Fruit fly (Drosophila melanogaster) whole organism, embryonic: Measurements from ENCODE around the gene CG42578.
A peak's percentile ranks its signal among the peaks of the same experiment; 100 is the strongest.

Source experiments
- Adf1 ChIP-seq: fragments of 200-800 bp; sonication (Bioruptor generic); IDR thresholded peaks from 2 replicates; pipeline ENCODE4 v1.3.6; 2022; ENCODE audit warnings: missing biosample characterization, missing genetic modification characterization
- CG10267 ChIP-seq: fragments of 200-800 bp; sonication (Bioruptor generic); optimal IDR thresholded peaks from 2 replicates; lab custom pipeline; 2018; ENCODE audit warnings: missing biosample characterization, mild to moderate bottlenecking, missing genetic modification characterization, moderate library complexity
- CG10431 ChIP-seq: fragments of 200-800 bp; sonication (Bioruptor generic); optimal IDR thresholded peaks from 3 replicates; lab custom pipeline; 2018; ENCODE audit warnings: missing biosample characterization, mild to moderate bottlenecking, missing genetic modification characterization
- CG10565 ChIP-seq: fragments of 200-800 bp; sonication (Bioruptor generic); optimal IDR thresholded peaks from 3 replicates; lab custom pipeline; 2016; ENCODE audit warnings: missing biosample characterization, mild to moderate bottlenecking, missing genetic modification characterization
- CG13624 ChIP-seq: fragments of 200-800 bp; sonication (Bioruptor generic); optimal IDR thresholded peaks from 2 replicates; lab custom pipeline; 2016; ENCODE audit warnings: missing biosample characterization, missing genetic modification characterization
- CG14441 ChIP-seq: fragments of 200-800 bp; sonication (Bioruptor generic); IDR thresholded peaks from 2 replicates; pipeline ENCODE4 v1.3.6; 2022; ENCODE audit warnings: missing biosample characterization, missing genetic modification characterization
- CG31224 ChIP-seq: fragments of 200-800 bp; sonication (Bioruptor generic); IDR thresholded peaks from 2 replicates; pipeline ENCODE4 v1.3.6; 2022; ENCODE audit warnings: missing biosample characterization, missing genetic modification characterization
- CG31365 ChIP-seq: fragments of 200-800 bp; sonication (Bioruptor generic); optimal IDR thresholded peaks from 2 replicates; lab custom pipeline; 2018; ENCODE audit warnings: missing biosample characterization, mild to moderate bottlenecking, missing genetic modification characterization
- CG32772 ChIP-seq: fragments of 200-800 bp; sonication (Bioruptor generic); IDR thresholded peaks from 2 replicates; pipeline ENCODE4 v1.3.6; 2022; ENCODE audit warnings: missing biosample characterization, missing genetic modification characterization
- CG34376 ChIP-seq: fragments of 200-800 bp; sonication (Bioruptor generic); optimal IDR thresholded peaks from 2 replicates; lab custom pipeline; 2018; ENCODE audit warnings: missing biosample characterization, mild to moderate bottlenecking, missing genetic modification characterization
- CG4707 ChIP-seq: fragments of 200-800 bp; sonication (Bioruptor generic); optimal IDR thresholded peaks from 2 replicates; lab custom pipeline; 2018; ENCODE audit warnings: missing biosample characterization, mild to moderate bottlenecking, missing genetic modification characterization, moderate library complexity
- CG4854 ChIP-seq: fragments of 200-800 bp; sonication (Bioruptor generic); optimal IDR thresholded peaks from 2 replicates; lab custom pipeline; 2016; ENCODE audit warnings: missing biosample characterization, missing genetic modification characterization, inconsistent platforms
- CG9215 ChIP-seq: fragments of 200-800 bp; sonication (Bioruptor generic); IDR thresholded peaks from 2 replicates; pipeline ENCODE4 v1.3.6; 2022; ENCODE audit warnings: missing biosample characterization, missing genetic modification characterization
- CG9797 ChIP-seq: fragments of 200-800 bp; sonication (Bioruptor generic); optimal IDR thresholded peaks from 3 replicates; lab custom pipeline; 2018; ENCODE audit warnings: missing biosample characterization, mild to moderate bottlenecking, missing genetic modification characterization
- Dip3 ChIP-seq: fragments of 200-800 bp; sonication (Bioruptor generic); optimal IDR thresholded peaks from 3 replicates; lab custom pipeline; 2016; ENCODE audit warnings: missing biosample characterization, missing genetic modification characterization
- Dll ChIP-seq: fragments of 200-800 bp; sonication (Bioruptor generic); IDR thresholded peaks from 4 replicates; pipeline ENCODE4 v1.3.6; 2022; ENCODE audit warnings: missing biosample characterization, missing genetic modification characterization; ENCODE audit not compliant: partially characterized antibody
- Eip74EF ChIP-seq, 2 experiments: fragments of 200-800 bp in 1 of 2; fragments of >200 bp in 1 of 2; sonication (Bioruptor generic) in 1 of 2; optimal IDR thresholded peaks; 2 replicates each; lab custom pipeline; 2017 to 2019; ENCODE audit warnings: missing biosample characterization in 2 of 2, missing genetic modification characterization in 2 of 2, mild to moderate bottlenecking in 1 of 2, moderate library complexity in 1 of 2
- Ets65A ChIP-seq: fragments of 200-800 bp; sonication (Bioruptor generic); peaks from one replicate; lab custom pipeline; 2016; ENCODE audit warnings: missing biosample characterization, missing genetic modification characterization
- HLHmδ ChIP-seq: fragments of 200-800 bp; sonication (Bioruptor generic); optimal IDR thresholded peaks from 2 replicates; lab custom pipeline; 2018; ENCODE audit warnings: missing biosample characterization, mild to moderate bottlenecking, missing genetic modification characterization, moderate library complexity
- Hey ChIP-seq: fragments of 200-800 bp; sonication (Bioruptor generic); optimal IDR thresholded peaks from 3 replicates; lab custom pipeline; 2018; ENCODE audit warnings: missing biosample characterization, mild to moderate bottlenecking, missing genetic modification characterization
- Med ChIP-seq: fragments of 200-800 bp; sonication (Bioruptor generic); peaks from one replicate; lab custom pipeline; 2016; ENCODE audit warnings: missing biosample characterization, missing genetic modification characterization, mild to moderate bottlenecking, inconsistent platforms, moderate library complexity
- NfI ChIP-seq: fragments of 200-800 bp; sonication (Bioruptor generic); optimal IDR thresholded peaks from 3 replicates; lab custom pipeline; 2018; ENCODE audit warnings: missing biosample characterization, mild to moderate bottlenecking, missing genetic modification characterization, moderate library complexity
- PHDP ChIP-seq: fragments of 200-800 bp; sonication (Bioruptor generic); optimal IDR thresholded peaks from 3 replicates; lab custom pipeline; 2018; ENCODE audit warnings: missing biosample characterization, mild to moderate bottlenecking, missing genetic modification characterization, moderate library complexity
- Pdp1 ChIP-seq, 2 experiments: fragments of 200-800 bp; sonication (Bioruptor generic); optimal IDR thresholded peaks; 3 replicates each; lab custom pipeline; 2016; ENCODE audit warnings: missing biosample characterization in 2 of 2, missing genetic modification characterization in 2 of 2, mild to moderate bottlenecking in 1 of 2, moderate library complexity in 1 of 2
- Ravus ChIP-seq: fragments of 200-800 bp; sonication (Bioruptor generic); IDR thresholded peaks from 2 replicates; pipeline ENCODE4 v1.3.6; 2022; ENCODE audit warnings: missing biosample characterization, missing genetic modification characterization
- Xrp1 ChIP-seq: fragments of 200-800 bp; sonication (Bioruptor generic); IDR thresholded peaks from 2 replicates; pipeline ENCODE4 v1.3.6; 2022; ENCODE audit warnings: missing biosample characterization, missing genetic modification characterization
- bab2 ChIP-seq: fragments of 200-800 bp; sonication (Bioruptor generic); optimal IDR thresholded peaks from 2 replicates; lab custom pipeline; 2016; ENCODE audit warnings: missing biosample characterization, missing genetic modification characterization
- caup ChIP-seq: fragments of 200-800 bp; sonication (Bioruptor generic); optimal IDR thresholded peaks from 3 replicates; lab custom pipeline; 2017; ENCODE audit warnings: missing biosample characterization, mild to moderate bottlenecking, missing genetic modification characterization, moderate library complexity; ENCODE audit not compliant: severe bottlenecking
- croc ChIP-seq: fragments of 200-800 bp; sonication (Bioruptor generic); conservative IDR thresholded peaks from 3 replicates; pipeline ENCODE4 v1.3.6; 2022; ENCODE audit warnings: missing biosample characterization, missing genetic modification characterization
- exex ChIP-seq: fragments of 200-800 bp; sonication (Bioruptor generic); optimal IDR thresholded peaks from 4 replicates; lab custom pipeline; 2018; ENCODE audit warnings: missing biosample characterization, mild to moderate bottlenecking, missing genetic modification characterization, moderate library complexity
- grn ChIP-seq: fragments of 200-800 bp; sonication (Bioruptor generic); optimal IDR thresholded peaks from 3 replicates; lab custom pipeline; 2017; ENCODE audit warnings: missing biosample characterization, missing genetic modification characterization
- gt ChIP-seq: fragments of 200-800 bp; sonication (Bioruptor generic); IDR thresholded peaks from 2 replicates; pipeline ENCODE4 v1.3.6; 2022; ENCODE audit warnings: missing biosample characterization, missing genetic modification characterization
- her ChIP-seq: fragments of 200-800 bp; sonication (Bioruptor generic); optimal IDR thresholded peaks from 2 replicates; lab custom pipeline; 2016; ENCODE audit warnings: missing biosample characterization, missing genetic modification characterization
- lab ChIP-seq: fragments of 200-800 bp; sonication (Bioruptor generic); optimal IDR thresholded peaks from 3 replicates; lab custom pipeline; 2017; ENCODE audit warnings: missing biosample characterization, missing genetic modification characterization, mild to moderate bottlenecking, moderate library complexity, missing genetic modification reagents
- mirr ChIP-seq: fragments of 200-800 bp; sonication (Bioruptor generic); optimal IDR thresholded peaks from 3 replicates; lab custom pipeline; 2018; ENCODE audit warnings: missing biosample characterization, mild to moderate bottlenecking, missing genetic modification characterization
- nom ChIP-seq: fragments of 200-800 bp; sonication (Bioruptor generic); optimal IDR thresholded peaks from 2 replicates; lab custom pipeline; 2017; ENCODE audit warnings: missing biosample characterization, missing genetic modification characterization, mild to moderate bottlenecking, moderate library complexity, missing genetic modification reagents
- pan ChIP-seq, 4 experiments: fragments of >200 bp in 3 of 4; fragments of 200-800 bp in 1 of 4; sonication (Bioruptor generic) in 1 of 4; optimal IDR thresholded peaks in 3 of 4; IDR thresholded peaks in 1 of 4; 2 replicates each; pipeline versions ENCODE4 v1.3.6 to Lab custom; 2017 to 2022; ENCODE audit warnings: missing biosample characterization in 2 of 4, missing genetic modification characterization in 2 of 4, mixed read lengths in 1 of 4
- pnt ChIP-seq: fragments of 200-800 bp; sonication (Bioruptor generic); optimal IDR thresholded peaks from 3 replicates; lab custom pipeline; 2016; ENCODE audit warnings: missing biosample characterization, missing genetic modification characterization
- pum ChIP-seq: fragments of 200-800 bp; sonication (Bioruptor generic); optimal IDR thresholded peaks from 2 replicates; lab custom pipeline; 2016; ENCODE audit warnings: missing biosample characterization, missing genetic modification characterization
- sug ChIP-seq: fragments of 200-800 bp; optimal IDR thresholded peaks from 2 replicates; lab custom pipeline; 2019; ENCODE audit warnings: missing biosample characterization, mild to moderate bottlenecking, missing genetic modification characterization, moderate library complexity
- ttk ChIP-seq: fragments of 200-800 bp; sonication (Bioruptor generic); IDR thresholded peaks from 2 replicates; pipeline ENCODE4 v2.1.2; 2022; ENCODE audit warnings: missing biosample characterization, missing genetic modification characterization
- tup ChIP-seq: fragments of 200-800 bp; sonication (Bioruptor generic); optimal IDR thresholded peaks from 2 replicates; lab custom pipeline; 2016; ENCODE audit warnings: missing biosample characterization, mild to moderate bottlenecking, missing genetic modification characterization, moderate library complexity
- unc-4 ChIP-seq: fragments of 200-800 bp; sonication (Bioruptor generic); IDR thresholded peaks from 2 replicates; pipeline ENCODE4 v1.3.6; 2022; ENCODE audit warnings: missing biosample characterization, missing genetic modification characterization; ENCODE audit not compliant: partially characterized antibody
- zen2 ChIP-seq: fragments of 200-800 bp; sonication (Bioruptor generic); IDR thresholded peaks from 3 replicates; pipeline ENCODE4 v1.3.6; 2022; ENCODE audit warnings: missing biosample characterization, missing genetic modification characterization; ENCODE audit not compliant: partially characterized antibody

Gene CG42578

DNA sequence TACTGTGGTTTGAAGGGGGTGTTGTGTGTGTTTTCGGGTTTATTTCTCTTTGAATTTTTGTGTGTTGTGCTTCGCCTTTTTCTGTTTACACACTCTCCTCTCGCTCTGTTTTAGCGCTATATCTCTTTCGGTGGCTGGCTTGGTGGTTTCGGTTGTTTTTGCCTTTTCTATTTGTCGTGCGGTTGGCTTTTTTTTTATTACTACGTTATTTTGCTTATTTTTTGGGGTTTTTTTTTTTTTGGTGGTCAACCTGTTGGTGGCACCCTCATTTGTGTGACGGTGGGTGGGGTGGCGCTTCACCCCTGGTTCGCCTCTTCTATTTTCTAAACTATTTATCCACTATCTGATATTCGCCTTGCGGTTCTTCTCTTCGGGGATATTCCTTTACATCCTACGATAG is 44.7 kb downstream of the CG42578 start (continued):
- TF ChIP-seq pnt (GFP tag; lab: Kevin White, UChicago) (no peak), bab2 (GFP tag; lab: Kevin White, UChicago) (no peak), Eip74EF (GFP tag; optimal IDR thresholded peaks at IDR 0.05; lab: Kevin White, UChicago) (no peak), Xrp1 (GFP tag; lab: Robert Waterston, UW) (no peak), CG31224 (GFP tag; lab: Robert Waterston, UW) (no peak), croc (GFP tag; lab: Robert Waterston, UW) (no peak), CG31365 (tag; lab: Kevin White, UChicago) (no peak), Dll (0 out of 4 replicates have a peak, but pooled peaks have one; percentile 24)

DNA sequence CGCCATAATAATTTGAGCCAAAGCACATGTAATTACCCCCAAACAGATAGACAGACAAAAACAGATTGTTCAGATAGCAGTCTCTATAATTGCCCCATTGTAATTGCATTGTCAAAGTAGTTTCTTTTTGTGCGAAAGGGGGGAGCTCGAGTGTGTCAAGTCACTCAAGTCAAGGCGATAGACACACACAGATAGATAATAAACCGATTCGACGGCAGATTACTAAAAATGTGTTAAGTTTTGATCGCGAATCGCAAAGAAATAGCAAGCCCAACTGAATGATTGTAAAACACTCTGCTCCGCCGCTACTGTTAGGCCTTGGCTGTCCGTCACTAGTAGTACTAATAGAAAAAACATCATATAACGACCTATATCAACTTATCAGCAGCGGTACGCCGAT is 46.5 kb downstream of the CG42578 start:
- no peak for TF ChIP-seq CG4707
- peak in 1 of 2 experiments; percentile 13 for TF ChIP-seq Pdp1 (GFP tag; optimal IDR thresholded peaks at IDR 0.05; lab: Kevin White, UChicago)
- peak; percentile 5 for TF ChIP-seq CG34376 (GFP tag; lab: Kevin White, UChicago)
- no peak for TF ChIP-seq CG14441 (GFP tag; lab: Robert Waterston, UW)
- TF ChIP-seq nom (GFP tag; lab: Kevin White, UChicago) = no peak
- TF ChIP-seq pum (GFP tag; lab: Kevin White, UChicago) = no peak
- peak; percentile 13 for TF ChIP-seq lab
- peak; percentile 59 for TF ChIP-seq mirr
- no peak for TF ChIP-seq gt (GFP tag; lab: Robert Waterston, UW)
- TF ChIP-seq CG10267 (tag; lab: Kevin White, UChicago) = no peak
- TF ChIP-seq exex = peak; percentile 79
- no peak for TF ChIP-seq ttk
- TF ChIP-seq Ravus = no peak
- TF ChIP-seq caup = peak; percentile 23
- TF ChIP-seq sug = peak; percentile 54
- TF ChIP-seq grn (GFP tag; lab: Kevin White, UChicago) = peak; percentile 79
- no peak for TF ChIP-seq HLHmδ (GFP tag; lab: Kevin White, UChicago)

DNA sequence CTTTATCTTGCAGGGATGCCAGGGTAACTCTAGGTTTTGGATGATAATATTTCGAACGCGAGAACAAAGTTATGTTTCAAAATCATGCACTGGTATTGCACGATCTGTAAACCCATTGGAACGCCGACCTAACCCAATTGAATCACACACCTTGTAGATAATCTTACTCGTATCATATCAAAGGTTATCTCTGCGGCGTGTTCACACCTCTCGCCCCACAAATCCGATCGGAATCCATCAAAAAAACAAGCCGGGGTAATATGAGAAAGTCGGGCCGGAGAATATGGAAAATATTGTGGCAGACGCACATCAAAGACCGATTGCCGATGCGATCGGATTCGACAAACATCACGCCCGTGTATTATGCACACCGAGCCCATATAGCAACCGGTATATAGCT is 48.9 kb downstream of the CG42578 start:
- TF ChIP-seq CG10565 (GFP tag; lab: Kevin White, UChicago) (no peak), her (GFP tag; lab: Kevin White, UChicago) (no peak), unc-4 (GFP tag; lab: Robert Waterston, UW) (no peak), grn (GFP tag; lab: Kevin White, UChicago) (peak; percentile 59), pan (optimal IDR thresholded peaks at IDR 0.05; lab: Kevin White, UChicago) (no peak), pan (GFP tag; optimal IDR thresholded peaks at IDR 0.05 in 1 of 2, IDR thresholded peaks at IDR 0.05 in 1 of 2) (peak in 1 of 2 experiments; percentile 24), Ets65A (GFP tag; lab: Kevin White, UChicago) (peak; percentile 42), Hey (tag; lab: Kevin White, UChicago) (no peak)
- TF ChIP-seq, all 482 proteins: peak for 3

DNA sequence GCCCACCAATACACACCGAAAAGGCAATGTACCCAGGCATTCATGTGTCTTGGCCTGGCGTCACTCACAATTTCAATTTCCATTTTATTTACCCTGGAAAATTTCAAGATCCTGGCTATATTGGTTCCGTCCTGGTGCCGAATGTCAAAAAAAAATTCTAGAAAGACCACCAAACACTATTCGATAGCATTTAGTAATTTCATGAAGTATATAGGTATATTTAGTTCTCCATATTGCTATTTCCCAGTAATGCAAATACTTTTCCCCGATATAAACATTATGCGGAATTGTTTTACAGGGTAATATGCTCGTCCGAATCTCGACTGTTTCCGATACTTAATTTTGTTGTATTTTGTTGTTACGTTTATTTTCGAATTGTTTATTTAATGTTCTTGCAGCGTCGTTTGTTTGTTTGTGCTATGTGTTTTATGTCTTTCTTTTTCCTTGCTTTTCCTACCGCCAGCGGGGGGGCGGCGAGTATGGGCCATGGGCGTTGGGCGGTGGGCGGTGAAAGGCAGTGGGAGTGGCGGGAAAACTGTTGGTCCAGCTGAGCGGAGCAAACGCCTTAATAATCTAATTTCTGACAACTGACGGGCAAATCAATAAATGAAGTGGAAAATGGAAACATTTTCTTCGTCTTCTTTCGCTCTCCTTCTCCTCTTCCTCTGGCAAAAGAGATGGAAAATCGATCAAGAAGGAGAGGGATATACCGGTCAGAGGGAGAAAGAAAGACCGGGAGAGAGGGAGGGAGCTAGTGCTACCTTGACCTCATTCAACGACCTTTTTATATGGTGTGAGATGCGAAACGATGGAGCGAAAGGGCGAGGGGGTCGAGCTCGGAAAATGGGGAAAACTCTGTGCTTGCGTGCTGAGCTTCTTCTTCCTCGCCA is 49.8 kb downstream of the CG42578 start:
- TF ChIP-seq CG4854 (GFP tag; lab: Kevin White, UChicago) (peak; percentile 20), CG13624 (peak; percentile 50), Adf1 (GFP tag; lab: Robert Waterston, UW) (no peak), zen2 (GFP tag; lab: Robert Waterston, UW) (no peak), Med (GFP tag; lab: Kevin White, UChicago) (peak; percentile 91), PHDP (tag; lab: Kevin White, UChicago) (peak; percentile 70), CG10431 (GFP tag; lab: Kevin White, UChicago) (no peak), Dip3 (GFP tag; lab: Kevin White, UChicago) (peak; percentile 42), CG9797 (GFP tag; lab: Kevin White, UChicago) (no peak), tup (no peak), unc-4 (GFP tag; lab: Robert Waterston, UW) (no peak), NfI (GFP tag; lab: Kevin White, UChicago) (peak; percentile 49), ttk (no peak), CG9215 (GFP tag; lab: Robert Waterston, UW) (no peak), CG32772 (peak; percentile 59; the same call in 1 of the 2 replicates)
